Worm (Caenorhabditis elegans) whole organism, late embryonic: ENCODE measurements around the gene gpa-17.

Source experiments
- nhr-11 ChIP-seq: fragments of 150-350 bp; optimal IDR thresholded peaks from 2 replicates; lab custom pipeline; 2014; ENCODE audit warnings: missing biosample characterization, missing genetic modification characterization
- unc-86 ChIP-seq: sonication (generic microtip); optimal IDR thresholded peaks from 2 replicates; lab custom pipeline; 2016; ENCODE audit warnings: missing genetic modification characterization, missing compliant biosample characterization

DNA sequence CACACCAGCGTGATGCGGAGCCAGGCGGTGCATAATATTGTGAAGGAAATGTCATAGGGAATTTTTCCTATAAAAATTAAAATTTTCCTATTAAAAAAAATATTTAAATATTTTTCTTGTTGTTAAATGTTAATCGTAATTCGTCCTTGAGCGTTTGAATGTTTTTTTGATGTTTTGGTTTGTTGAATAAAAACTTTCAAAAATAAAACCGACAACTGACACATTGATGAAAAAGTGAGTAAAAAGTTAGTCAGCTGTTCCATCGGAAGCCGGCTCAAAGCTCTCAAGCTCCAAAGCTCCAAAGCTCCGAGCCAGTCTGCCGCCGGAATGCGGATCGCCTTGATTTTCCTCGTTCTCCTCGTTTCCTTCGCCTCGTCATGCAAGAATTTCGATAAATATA, 32.3 kb downstream of the gpa-17 start, which contains the start of gene Y71H2B.4:
- TF ChIP-seq unc-86: no peak
- TF ChIP-seq nhr-11 (tag; lab: Kevin White, UChicago): no peak
